Worm (Caenorhabditis elegans): ENCODE results near the gene C28H8.7.

Gene C28H8.7

ce11 chrIII:5838159-5839046, 48.4 kb downstream of the C28H8.7 start:
- TF ChIP-seq sdc-2 (tag; optimal IDR thresholded peaks at IDR 0.05) (no peak), ceh-18 (tag; optimal IDR thresholded peaks at IDR 0.05) (peak; percentile 39), ets-4 (tag; optimal IDR thresholded peaks at IDR 0.05) (peak; percentile 13), hlh-8 (tag; optimal IDR thresholded peaks at IDR 0.05) (no peak), ceh-48 (tag; optimal IDR thresholded peaks at IDR 0.05) (no peak), dmd-4 (tag; optimal IDR thresholded peaks at IDR 0.05; ENCODE audit: borderline replicate concordance) (no peak), rnt-1 (tag; optimal IDR thresholded peaks at IDR 0.05) (peak; percentile 9), hlh-6 (tag; optimal IDR thresholded peaks at IDR 0.05) (no peak), tbx-2 (tag; optimal IDR thresholded peaks at IDR 0.05) (no peak), unc-55 (GFP tag; optimal IDR thresholded peaks at IDR 0.05) (peak; percentile 14)

DNA sequence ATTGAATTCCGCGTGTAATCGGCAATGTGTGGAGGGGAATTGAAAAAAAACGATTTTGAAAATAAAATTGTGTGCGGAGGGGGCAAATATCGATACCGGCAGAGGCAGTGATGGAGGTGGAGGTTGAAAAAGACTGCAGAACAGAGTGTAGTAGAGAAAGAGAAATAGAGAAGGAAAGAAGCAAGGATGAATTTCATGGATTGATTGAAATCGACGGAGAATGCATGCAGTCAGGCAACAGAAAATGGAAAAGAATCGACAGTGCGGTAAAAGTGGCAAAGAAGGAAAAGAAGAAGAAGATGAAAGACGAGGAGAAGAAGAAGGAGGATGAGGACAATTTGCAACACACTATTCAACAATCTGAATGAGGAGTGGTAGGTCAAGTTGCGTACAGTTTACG, 50.0 kb downstream of the C28H8.7 start, which contains the start of gene W04D12.1:
W04D12.1 (plus strand) TSS at position 111 of the 400 bp plus-strand sequence.
- TF ChIP-seq elt-4 (tag; optimal IDR thresholded peaks at IDR 0.05) (no peak), nfya-1 (tag; optimal IDR thresholded peaks at IDR 0.05) (peak; percentile 4), C38D4.7 (GFP tag; optimal IDR thresholded peaks at IDR 0.05) (peak; percentile 18), sdc-2 (tag; optimal IDR thresholded peaks at IDR 0.05) (peak; percentile 7)

DNA sequence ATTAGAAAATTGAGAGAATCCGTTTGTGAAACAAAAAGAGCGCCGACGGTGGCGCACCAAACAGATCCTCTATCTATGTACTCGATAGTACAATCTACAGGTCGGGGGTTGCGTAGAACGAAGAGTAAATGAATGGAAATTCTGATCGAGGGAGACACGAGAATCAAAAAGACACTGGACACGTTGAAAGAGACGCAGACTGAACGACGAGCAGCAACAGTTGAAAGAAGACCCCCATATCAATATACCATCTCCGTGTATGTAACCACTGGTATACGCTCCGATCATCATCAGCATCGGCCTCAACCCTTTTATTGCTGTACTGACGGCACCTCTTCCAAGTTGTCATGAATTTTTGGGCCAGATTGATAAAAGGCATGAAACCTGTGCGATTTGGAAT, 50.5 kb downstream of the C28H8.7 start:
- TF ChIP-seq hlh-8 (tag; optimal IDR thresholded peaks at IDR 0.05), result no peak
- no peak for TF ChIP-seq gmeb-2 (tag; optimal IDR thresholded peaks at IDR 0.05)
- TF ChIP-seq C38D4.7 (GFP tag; optimal IDR thresholded peaks at IDR 0.05), result no peak
- no peak for TF ChIP-seq fkh-10 (GFP tag; optimal IDR thresholded peaks at IDR 0.05)
- TF ChIP-seq nhr-232 (tag; optimal IDR thresholded peaks at IDR 0.05), result no peak
- no peak for TF ChIP-seq fax-1 (tag; optimal IDR thresholded peaks at IDR 0.05)
- no peak for TF ChIP-seq elt-4 (tag; optimal IDR thresholded peaks at IDR 0.05)
- no peak for TF ChIP-seq ets-4 (tag; optimal IDR thresholded peaks at IDR 0.05)
- no peak for TF ChIP-seq lim-6 (tag; optimal IDR thresholded peaks at IDR 0.05)
- TF ChIP-seq sox-4 (tag; optimal IDR thresholded peaks at IDR 0.05), result no peak
- TF ChIP-seq unc-3 (GFP tag; conservative IDR thresholded peaks at IDR 0.05), result no peak
- TF ChIP-seq unc-3 (tag; optimal IDR thresholded peaks at IDR 0.05), result no peak
- TF ChIP-seq tbx-2 (tag; optimal IDR thresholded peaks at IDR 0.05), result no peak
- TF ChIP-seq zip-5 (tag; optimal IDR thresholded peaks at IDR 0.05), result no peak
- TF ChIP-seq eyg-1 (tag; optimal IDR thresholded peaks at IDR 0.05), result no peak
- no peak for TF ChIP-seq ceh-6 (GFP tag; optimal IDR thresholded peaks at IDR 0.05)
- TF ChIP-seq nhr-11 (tag; optimal IDR thresholded peaks at IDR 0.05), result no peak
- no peak for TF ChIP-seq ceh-34 (tag; optimal IDR thresholded peaks at IDR 0.05)
